Fruit fly (Drosophila melanogaster): ENCODE data around the gene CG16753.

DNA sequence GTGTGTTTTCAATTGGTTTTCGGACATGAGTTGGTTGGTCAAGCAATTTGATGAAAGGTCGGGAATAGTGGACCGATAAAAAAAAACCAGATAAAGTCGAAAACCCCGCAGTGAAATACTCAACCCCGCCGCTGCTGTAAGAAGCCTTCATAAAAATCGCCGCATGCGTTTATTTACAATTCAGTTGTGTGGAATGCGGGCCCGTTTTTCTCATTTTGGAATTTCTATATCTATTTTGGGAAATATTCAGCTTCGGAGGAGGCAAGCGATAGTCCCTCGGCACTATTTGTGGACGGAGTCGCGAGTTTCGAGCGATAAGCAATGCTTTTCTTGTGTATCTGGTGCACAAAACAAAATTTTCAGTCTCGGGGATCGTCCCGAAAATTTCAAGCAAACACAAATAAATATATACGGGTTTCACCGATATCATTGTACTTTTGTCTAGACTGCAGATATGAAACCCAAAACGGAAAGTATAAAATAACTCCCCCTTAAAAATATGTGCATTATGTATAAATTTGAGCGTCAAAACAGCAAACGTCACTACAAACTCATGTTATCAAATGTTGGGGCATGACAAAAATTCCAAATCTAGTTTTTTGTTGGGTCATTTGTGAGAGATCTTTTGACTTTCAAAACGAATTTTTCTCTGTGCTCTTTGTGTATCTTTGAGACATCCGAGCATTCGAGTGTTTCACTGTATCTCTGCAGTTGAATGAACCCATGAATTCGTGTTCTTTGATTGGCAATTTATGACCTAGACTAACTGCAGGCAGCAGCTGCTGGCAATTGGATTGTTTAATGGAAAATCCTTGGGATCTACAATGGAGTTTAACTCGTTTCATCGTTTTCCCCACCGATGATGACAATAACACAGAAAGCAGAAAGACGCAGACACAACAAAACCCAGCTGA lies 4.3 kb downstream of the CG16753 start:
- TF ChIP-seq pan (optimal IDR thresholded peaks at IDR 0.05) (no peak), psq (optimal IDR thresholded peaks at IDR 0.05) (no peak), Dll (optimal IDR thresholded peaks at IDR 0.05) (no peak)

All from whole organism.